Worm (Caenorhabditis elegans) whole organism, L1 larva: ENCODE results near the gene flp-2.
"Not testable (repeated sequence)": the region's sequence is repeated elsewhere in the genome, so short reads cannot be mapped to it uniquely, and the experiment has no call there.

Experiments
- C16A3.4 ChIP-seq: fragments of 150-350 bp; optimal IDR thresholded peaks from 2 replicates; lab custom pipeline; 2014; ENCODE audit warnings: missing biosample characterization, missing genetic modification characterization
- blmp-1 ChIP-seq: fragments of 150-350 bp; optimal IDR thresholded peaks from 2 replicates; lab custom pipeline; 2014; ENCODE audit warnings: missing biosample characterization, missing genetic modification characterization
- ceh-63 ChIP-seq: fragments of 200-800 bp; sonication (Bioruptor generic); optimal IDR thresholded peaks from 2 replicates; lab custom pipeline; 2018; ENCODE audit warnings: mild to moderate bottlenecking, missing genetic modification characterization, missing compliant biosample characterization
- ceh-82 ChIP-seq, 3 experiments: fragments of 150-350 bp in 1 of 3; sonication (generic microtip) in 2 of 3; optimal IDR thresholded peaks; 2 replicates each; lab custom pipeline; 2014 to 2017; ENCODE audit warnings: missing biosample characterization in 3 of 3, missing genetic modification characterization in 3 of 3
- ces-1 ChIP-seq: fragments of 150-350 bp; optimal IDR thresholded peaks from 2 replicates; lab custom pipeline; 2014; ENCODE audit warnings: missing biosample characterization, missing genetic modification reagents, missing genetic modification characterization
- dpl-1 ChIP-seq, 3 experiments: fragments of 150-350 bp in 2 of 3; sonication (generic microtip) in 1 of 3; optimal IDR thresholded peaks; 2 replicates each; lab custom pipeline; 2014 to 2017; ENCODE audit warnings: missing biosample characterization in 3 of 3, missing genetic modification characterization in 3 of 3, missing genetic modification reagents in 3 of 3
- dsc-1 ChIP-seq: sonication (generic microtip); optimal IDR thresholded peaks from 2 replicates; lab custom pipeline; 2016; ENCODE audit warnings: mild to moderate bottlenecking, missing genetic modification characterization, missing compliant biosample characterization
- efl-1 ChIP-seq, 4 experiments: fragments of 150-350 bp; optimal IDR thresholded peaks in 3 of 4; peaks in 1 of 4; 1 replicate in 1 of 4; 2 replicates in 3 of 4; lab custom pipeline; 2014; ENCODE audit warnings: missing biosample characterization in 2 of 4, missing genetic modification characterization in 2 of 4, missing genetic modification reagents in 2 of 4
- efl-3 ChIP-seq: fragments of 200-800 bp; sonication (Bioruptor generic); optimal IDR thresholded peaks from 2 replicates; lab custom pipeline; 2018; ENCODE audit warnings: mild to moderate bottlenecking, missing genetic modification characterization, missing compliant biosample characterization
- egl-13 ChIP-seq: sonication (generic microtip); optimal IDR thresholded peaks from 2 replicates; lab custom pipeline; 2016; ENCODE audit warnings: missing genotype, missing genetic modification reagents, missing genetic modification characterization, missing compliant biosample characterization
- elt-3 ChIP-seq, 6 experiments: fragments of 150-350 bp in 1 of 6; sonication (generic microtip); optimal IDR thresholded peaks; 2 replicates each; lab custom pipeline; 2017 to 2018; ENCODE audit warnings: missing biosample characterization in 6 of 6, missing genetic modification characterization in 6 of 6, inconsistent platforms in 1 of 6
- fkh-8 ChIP-seq: sonication (generic microtip); optimal IDR thresholded peaks from 2 replicates; lab custom pipeline; 2016; ENCODE audit warnings: mild to moderate bottlenecking, missing genetic modification characterization, missing compliant biosample characterization
- fos-1 ChIP-seq: fragments of 150-350 bp; optimal IDR thresholded peaks from 2 replicates; lab custom pipeline; 2014; ENCODE audit warnings: missing biosample characterization, missing genetic modification characterization
- irx-1 ChIP-seq: sonication (generic microtip); optimal IDR thresholded peaks from 2 replicates; lab custom pipeline; 2016; ENCODE audit warnings: missing genetic modification characterization, missing compliant biosample characterization
- jun-1 ChIP-seq: fragments of 150-350 bp; optimal IDR thresholded peaks from 2 replicates; lab custom pipeline; 2014; ENCODE audit warnings: missing biosample characterization, missing genetic modification reagents, missing genetic modification characterization
- lin-13 ChIP-seq: fragments of 150-350 bp; optimal IDR thresholded peaks from 2 replicates; lab custom pipeline; 2014; ENCODE audit warnings: missing biosample characterization, missing genetic modification reagents, missing genetic modification characterization
- lin-14 ChIP-seq: fragments of 200-800 bp; sonication (Bioruptor generic); optimal IDR thresholded peaks from 2 replicates; lab custom pipeline; 2018; ENCODE audit warnings: mild to moderate bottlenecking, missing genetic modification characterization, moderate library complexity, missing compliant biosample characterization
- lin-35 ChIP-seq, 2 experiments: fragments of 150-350 bp; optimal IDR thresholded peaks; 2 replicates each; lab custom pipeline; 2014; ENCODE audit warnings: missing biosample characterization in 2 of 2, missing genetic modification characterization in 2 of 2, missing genetic modification reagents in 2 of 2
- lir-3 ChIP-seq: sonication (generic microtip); optimal IDR thresholded peaks from 2 replicates; lab custom pipeline; 2016; ENCODE audit warnings: mild to moderate bottlenecking, missing genetic modification characterization, moderate library complexity, missing compliant biosample characterization; ENCODE audit not compliant: poor library complexity
- lsy-2 ChIP-seq, 2 experiments: fragments of 150-350 bp; optimal IDR thresholded peaks; 2 replicates each; lab custom pipeline; 2014; ENCODE audit warnings: missing biosample characterization in 2 of 2, missing genetic modification characterization in 2 of 2
- mdl-1 ChIP-seq, 2 experiments: fragments of 150-350 bp; optimal IDR thresholded peaks; 2 replicates each; lab custom pipeline; 2014 to 2017; ENCODE audit warnings: missing biosample characterization in 2 of 2, missing genetic modification characterization in 2 of 2, inconsistent platforms in 1 of 2
- mep-1 ChIP-seq: fragments of 150-350 bp; optimal IDR thresholded peaks from 2 replicates; lab custom pipeline; 2014; ENCODE audit warnings: missing biosample characterization, missing genetic modification characterization
- nhr-19 ChIP-seq: fragments of 200-800 bp; sonication (Bioruptor generic); conservative IDR thresholded peaks from 2 replicates; pipeline ENCODE4 v1.3.6; 2022; ENCODE audit warnings: missing genetic modification characterization, missing compliant biosample characterization
- nhr-20 ChIP-seq: sonication (generic microtip); optimal IDR thresholded peaks from 2 replicates; lab custom pipeline; 2016; ENCODE audit warnings: mild to moderate bottlenecking, missing genetic modification characterization, missing compliant biosample characterization
- nhr-47 ChIP-seq: sonication (generic microtip); optimal IDR thresholded peaks from 2 replicates; lab custom pipeline; 2016; ENCODE audit warnings: mild to moderate bottlenecking, missing genetic modification characterization, moderate library complexity, missing compliant biosample characterization
- nhr-71 ChIP-seq: sonication (generic microtip); optimal IDR thresholded peaks from 2 replicates; lab custom pipeline; 2016; ENCODE audit warnings: mild to moderate bottlenecking, missing genetic modification characterization, moderate library complexity, missing compliant biosample characterization
- nhr-77 ChIP-seq: fragments of 150-350 bp; optimal IDR thresholded peaks from 2 replicates; lab custom pipeline; 2014; ENCODE audit warnings: missing biosample characterization, missing genetic modification characterization
- nhr-90 ChIP-seq: sonication (generic microtip); optimal IDR thresholded peaks from 2 replicates; lab custom pipeline; 2016; ENCODE audit warnings: mild to moderate bottlenecking, missing genetic modification characterization, missing compliant biosample characterization; ENCODE audit not compliant: poor library complexity
- pax-3 ChIP-seq: fragments of 200-800 bp; sonication (Bioruptor generic); optimal IDR thresholded peaks from 2 replicates; lab custom pipeline; 2018; ENCODE audit warnings: mild to moderate bottlenecking, missing genetic modification characterization, moderate library complexity, missing compliant biosample characterization
- rnt-1 ChIP-seq: sonication (generic microtip); optimal IDR thresholded peaks from 2 replicates; lab custom pipeline; 2016; ENCODE audit warnings: mild to moderate bottlenecking, missing genetic modification characterization, moderate library complexity, missing compliant biosample characterization
- skn-1 ChIP-seq: fragments of 150-350 bp; optimal IDR thresholded peaks from 2 replicates; lab custom pipeline; 2014; ENCODE audit warnings: missing biosample characterization, missing genetic modification characterization
- snu-23 ChIP-seq: sonication (generic microtip); optimal IDR thresholded peaks from 2 replicates; lab custom pipeline; 2016; ENCODE audit warnings: missing genetic modification characterization, missing compliant biosample characterization
- swsn-7 ChIP-seq: sonication (generic microtip); optimal IDR thresholded peaks from 2 replicates; lab custom pipeline; 2016; ENCODE audit warnings: missing genetic modification characterization, missing compliant biosample characterization
- tbx-2 ChIP-seq: sonication (generic microtip); optimal IDR thresholded peaks from 2 replicates; lab custom pipeline; 2016; ENCODE audit warnings: missing genetic modification characterization, missing compliant biosample characterization
- unc-130 ChIP-seq: fragments of 150-350 bp; optimal IDR thresholded peaks from 2 replicates; lab custom pipeline; 2017; ENCODE audit warnings: missing biosample characterization, missing genetic modification characterization, inconsistent platforms
- unc-62 ChIP-seq: fragments of 150-350 bp; optimal IDR thresholded peaks from 2 replicates; lab custom pipeline; 2014; ENCODE audit warnings: missing biosample characterization, missing genetic modification reagents, missing genetic modification characterization
- unc-86 ChIP-seq: sonication (generic microtip); optimal IDR thresholded peaks from 2 replicates; lab custom pipeline; 2016; ENCODE audit warnings: missing genetic modification characterization, missing compliant biosample characterization
- vab-15 ChIP-seq: sonication (generic microtip); optimal IDR thresholded peaks from 2 replicates; lab custom pipeline; 2017; ENCODE audit warnings: missing genotype, mild to moderate bottlenecking, missing genetic modification characterization, missing compliant biosample characterization
- xbp-1 ChIP-seq: sonication (generic microtip); optimal IDR thresholded peaks from 2 replicates; lab custom pipeline; 2016; ENCODE audit warnings: missing genetic modification characterization, missing compliant biosample characterization

Gene flp-2

DNA sequence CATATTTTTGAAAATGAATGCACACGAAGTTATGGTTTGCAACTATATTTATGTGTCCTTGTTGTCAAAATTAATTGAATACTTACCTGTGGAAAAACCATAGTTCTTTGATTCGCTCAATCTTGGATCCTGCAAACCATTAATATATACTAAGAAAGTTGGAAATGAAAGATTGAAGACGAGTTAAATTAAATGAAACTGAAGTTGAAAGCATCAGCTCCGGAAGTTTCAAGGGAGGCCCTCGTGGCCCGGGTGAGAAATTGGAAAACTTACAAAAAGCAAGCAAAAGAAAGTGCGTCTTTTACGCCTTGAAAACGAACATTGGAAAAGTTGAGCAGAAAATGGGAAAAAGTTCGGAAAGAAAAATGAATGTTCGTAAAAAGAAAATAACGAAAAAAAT, 38.0 kb upstream of the flp-2 start, which contains the start of gene unc-58:
Gene unc-58 (minus strand): TSS at position 101 of the 400 bp plus-strand sequence.
- no peak for TF ChIP-seq vab-15
- no peak for TF ChIP-seq pax-3 (tag; lab: Kevin White, UChicago)
- TF ChIP-seq ces-1 (GFP tag; lab: Kevin White, UChicago), result no peak
- no peak for TF ChIP-seq dpl-1 (GFP tag; optimal IDR thresholded peaks at IDR 0.05; lab: Kevin White, UChicago)
- no peak for TF ChIP-seq unc-62 (GFP tag; lab: Kevin White, UChicago)
- TF ChIP-seq ceh-82 (tag; optimal IDR thresholded peaks at IDR 0.05; lab: Kevin White, UChicago), result no peak
- TF ChIP-seq ceh-63 (GFP tag; lab: Kevin White, UChicago), result no peak
- TF ChIP-seq efl-3 (GFP tag; lab: Kevin White, UChicago), result no peak

ce11 chrX:10132546-10133032, 37.5 kb upstream of the flp-2 start:
- TF ChIP-seq nhr-77 (tag; lab: Kevin White, UChicago) (peak; percentile 40), mep-1 (peak; percentile 69), irx-1 (peak; percentile 45), nhr-90 (tag; lab: Kevin White, UChicago) (peak; percentile 57), lin-35 (GFP tag; optimal IDR thresholded peaks at IDR 0.05; lab: Kevin White, UChicago) (peak in 1 of 2 experiments; percentile 53), elt-3 (tag; optimal IDR thresholded peaks at IDR 0.05; lab: Kevin White, UChicago) (peak in 1 of 6 experiments; percentile 21), nhr-47 (tag; lab: Kevin White, UChicago) (peak; percentile 73), tbx-2 (tag; lab: Kevin White, UChicago) (peak; percentile 44), nhr-71 (tag; lab: Kevin White, UChicago) (peak; percentile 59), nhr-19 (peak; percentile 64), dsc-1 (tag; lab: Kevin White, UChicago) (peak; percentile 58), xbp-1 (peak; percentile 52), mdl-1 (tag; optimal IDR thresholded peaks at IDR 0.05; lab: Kevin White, UChicago) (peak in 1 of 2 experiments; percentile 45), fos-1 (peak; percentile 29), lin-13 (GFP tag; lab: Kevin White, UChicago) (peak; percentile 30), snu-23 (GFP tag; lab: Kevin White, UChicago) (peak; percentile 77), egl-13 (tag; lab: Kevin White, UChicago) (peak; percentile 13), C16A3.4 (tag; lab: Kevin White, UChicago) (peak; percentile 54), fkh-8 (peak; percentile 36), ceh-82 (tag; optimal IDR thresholded peaks at IDR 0.05; lab: Kevin White, UChicago) (peak in 2 of 3 experiments; percentile 32 to 53), lin-14 (peak; percentile 60), jun-1 (peak; percentile 26), unc-130 (tag; lab: Kevin White, UChicago) (peak; percentile 6), blmp-1 (tag; lab: Kevin White, UChicago) (peak; percentile 31), efl-1 (GFP tag; optimal IDR thresholded peaks at IDR 0.05 in 1 of 2; lab: Kevin White, UChicago) (peak in 1 of 2 experiments; percentile 61), lir-3 (tag; lab: Kevin White, UChicago) (peak; percentile 42), swsn-7 (peak; percentile 59), rnt-1 (peak; percentile 64), unc-86 (tag; lab: Kevin White, UChicago) (peak; percentile 31), nhr-20 (tag; lab: Kevin White, UChicago) (peak; percentile 50), lsy-2 (tag; optimal IDR thresholded peaks at IDR 0.05; lab: Kevin White, UChicago) (peak in 1 of 2 experiments; percentile 59), skn-1 (tag; lab: Kevin White, UChicago) (peak; percentile 27)
- TF ChIP-seq efl-1 (optimal IDR thresholded peaks at IDR 0.05; lab: Kevin White, UChicago), result not testable (repeated sequence)
